Worm (Caenorhabditis elegans): ENCODE measurements around the gene R166.3.

DNA sequence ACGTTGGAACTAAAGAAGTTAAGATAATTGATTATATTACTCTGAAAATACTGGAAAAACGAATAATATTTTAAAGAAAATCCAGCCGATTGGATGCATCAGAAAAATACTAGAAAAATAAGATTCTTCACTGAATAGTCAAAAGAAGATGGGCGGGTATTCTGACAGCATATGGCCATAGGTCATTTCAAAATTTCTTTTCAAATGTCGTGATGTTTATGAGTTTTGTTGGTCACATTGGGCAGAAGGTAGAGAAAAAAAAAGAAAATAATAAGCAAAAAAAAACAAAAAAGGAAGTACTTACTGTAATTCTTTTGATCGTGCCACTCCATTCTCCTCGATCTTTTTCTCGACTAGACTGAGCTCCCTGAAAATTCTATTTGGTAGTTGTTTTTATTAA lies 15.5 kb downstream of the R166.3 start, which contains the start of gene F59B10.5:
- TF ChIP-seq snpc-4 (tag; optimal IDR thresholded peaks at IDR 0.05) = no peak
- TF ChIP-seq elt-3 (tag; optimal IDR thresholded peaks at IDR 0.05) = no peak
- TF ChIP-seq ceh-43 (GFP tag; optimal IDR thresholded peaks at IDR 0.05) = no peak
- no peak for TF ChIP-seq sem-2 (GFP tag; optimal IDR thresholded peaks at IDR 0.05)
- no peak for TF ChIP-seq zip-8 (tag; optimal IDR thresholded peaks at IDR 0.05)
- no peak for TF ChIP-seq ces-1 (GFP tag; optimal IDR thresholded peaks at IDR 0.05)
- no peak for TF ChIP-seq nhr-237 (tag; optimal IDR thresholded peaks at IDR 0.05)
- TF ChIP-seq pha-4 (tag; optimal IDR thresholded peaks at IDR 0.05) = no peak
- TF ChIP-seq unc-62 (GFP tag; optimal IDR thresholded peaks at IDR 0.05) = no peak
- TF ChIP-seq ceh-39 (tag; optimal IDR thresholded peaks at IDR 0.05) = no peak
- no peak for TF ChIP-seq nhr-28 (tag; optimal IDR thresholded peaks at IDR 0.05)
- no peak for TF ChIP-seq blmp-1 (tag; optimal IDR thresholded peaks at IDR 0.05)
